ENCODE assay signal across 2 worm cellular contexts in genomic region chrX:11003701-11004100, ce11.
TF ChIP-seq lines count a peak whose summit lies in the region.

No protein-coding gene starts in this region.

TF ChIP-seq in whole organism, late embryonic, 69 proteins besides CTCF, POLR2A, EP300 and RAD21:
- TF ChIP-seq ceh-45 (GFP tag; IDR thresholded peaks at IDR 0.05; lab: Robert Waterston, UW) (no peak), K09A11.1 (tag; optimal IDR thresholded peaks at IDR 0.05; lab: Kevin White, UChicago; ENCODE audit: insufficient read depth) (peak; percentile 59)

TF ChIP-seq in whole organism, mixed stage, embryonic, 35 proteins besides CTCF, POLR2A, EP300 and RAD21:
- TF ChIP-seq ham-2 (GFP tag; optimal IDR thresholded peaks at IDR 0.05; lab: Kevin White, UChicago) (peak; percentile 69), ces-1 (GFP tag; optimal IDR thresholded peaks at IDR 0.05; lab: Kevin White, UChicago) (no peak)
